Fruit fly (Drosophila melanogaster) whole organism, prepupa: Measurements from ENCODE around the gene CG3347.

Experiments
- CG10631 ChIP-seq: fragments of 200-800 bp; sonication (Bioruptor generic); optimal IDR thresholded peaks from 2 replicates; lab custom pipeline; 2016; ENCODE audit warnings: missing biosample characterization, missing genetic modification characterization
- CG10669 ChIP-seq: fragments of 200-800 bp; sonication (Bioruptor generic); optimal IDR thresholded peaks from 3 replicates; lab custom pipeline; 2018; ENCODE audit warnings: missing biosample characterization, mild to moderate bottlenecking, missing genetic modification characterization, moderate library complexity
- CG11294 ChIP-seq: fragments of 200-800 bp; sonication (Bioruptor generic); IDR thresholded peaks from 2 replicates; pipeline ENCODE4 v1.3.6; 2022; ENCODE audit warnings: missing biosample characterization, missing genetic modification characterization
- CG16779 ChIP-seq: fragments of 200-800 bp; sonication (Bioruptor generic); optimal IDR thresholded peaks from 3 replicates; lab custom pipeline; 2017; ENCODE audit warnings: missing biosample characterization, mild to moderate bottlenecking, missing genetic modification characterization
- CG3032 ChIP-seq: fragments of 200-800 bp; optimal IDR thresholded peaks from 2 replicates; lab custom pipeline; 2019; ENCODE audit warnings: missing biosample characterization, mild to moderate bottlenecking, missing genetic modification characterization, moderate library complexity
- CG32006 ChIP-seq: fragments of 200-800 bp; sonication (Bioruptor generic); optimal IDR thresholded peaks from 3 replicates; lab custom pipeline; 2017; ENCODE audit warnings: missing biosample characterization, mild to moderate bottlenecking, missing genetic modification characterization
- CG34406 ChIP-seq: fragments of 200-800 bp; sonication (Bioruptor generic); optimal IDR thresholded peaks from 3 replicates; lab custom pipeline; 2016; ENCODE audit warnings: missing biosample characterization, missing genetic modification characterization
- CG3919 ChIP-seq: fragments of 200-800 bp; sonication (Bioruptor generic); optimal IDR thresholded peaks from 3 replicates; lab custom pipeline; 2016; ENCODE audit warnings: missing biosample characterization, missing genetic modification characterization
- CG6163 ChIP-seq: fragments of 200-800 bp; sonication (Bioruptor generic); IDR thresholded peaks from 3 replicates; pipeline ENCODE4 v1.3.6; 2022; ENCODE audit warnings: missing biosample characterization, missing genetic modification characterization
- CG6792 ChIP-seq: fragments of 200-800 bp; sonication (Bioruptor generic); optimal IDR thresholded peaks from 3 replicates; lab custom pipeline; 2016; ENCODE audit warnings: missing biosample characterization, missing genetic modification characterization
- CG6854 ChIP-seq: fragments of 200-800 bp; sonication (Bioruptor generic); optimal IDR thresholded peaks from 2 replicates; lab custom pipeline; 2017; ENCODE audit warnings: missing biosample characterization, mild to moderate bottlenecking, missing genetic modification characterization
- CG7368 ChIP-seq: fragments of 200-800 bp; sonication (Bioruptor generic); optimal IDR thresholded peaks from 3 replicates; lab custom pipeline; 2016; ENCODE audit warnings: missing biosample characterization, missing genetic modification characterization
- CG8319 ChIP-seq: fragments of 200-800 bp; sonication (Bioruptor generic); optimal IDR thresholded peaks from 3 replicates; lab custom pipeline; 2016; ENCODE audit warnings: missing biosample characterization, missing genetic modification characterization
- Eip78C ChIP-seq: fragments of 200-800 bp; sonication (Bioruptor generic); peaks from one replicate; lab custom pipeline; 2016; ENCODE audit warnings: missing biosample characterization, missing genetic modification characterization
- Eip93F ChIP-seq: fragments of 200-800 bp; sonication (Bioruptor generic); optimal IDR thresholded peaks from 2 replicates; lab custom pipeline; 2016; ENCODE audit warnings: missing biosample characterization, mild to moderate bottlenecking, missing genetic modification characterization
- Ets96B ChIP-seq: fragments of 200-800 bp; optimal IDR thresholded peaks from 2 replicates; lab custom pipeline; 2019; ENCODE audit warnings: missing biosample characterization, mild to moderate bottlenecking, missing genetic modification characterization, moderate library complexity
- Gug ChIP-seq: fragments of 200-800 bp; sonication (Bioruptor generic); IDR thresholded peaks from 2 replicates; pipeline ENCODE4 v1.3.6; 2022; ENCODE audit warnings: missing biosample characterization, missing genetic modification characterization
- Hr39 ChIP-seq: fragments of 200-800 bp; sonication (Bioruptor generic); optimal IDR thresholded peaks from 2 replicates; lab custom pipeline; 2016; ENCODE audit warnings: missing biosample characterization, missing genetic modification characterization
- Hr4 ChIP-seq: fragments of 200-800 bp; sonication (Bioruptor generic); optimal IDR thresholded peaks from 3 replicates; lab custom pipeline; 2016; ENCODE audit warnings: missing biosample characterization, missing genetic modification characterization
- Lpt ChIP-seq: fragments of 200-800 bp; sonication (Bioruptor generic); optimal IDR thresholded peaks from 3 replicates; lab custom pipeline; 2016; ENCODE audit warnings: missing biosample characterization, missing genetic modification characterization
- Sox102F ChIP-seq: fragments of 200-800 bp; sonication (Bioruptor generic); optimal IDR thresholded peaks from 2 replicates; lab custom pipeline; 2016; ENCODE audit warnings: missing biosample characterization, mild to moderate bottlenecking, missing genetic modification characterization
- Sox15 ChIP-seq: fragments of 200-800 bp; sonication (Bioruptor generic); optimal IDR thresholded peaks from 3 replicates; lab custom pipeline; 2016; ENCODE audit warnings: missing biosample characterization, missing genetic modification characterization
- achi ChIP-seq: fragments of 200-800 bp; sonication (Bioruptor generic); optimal IDR thresholded peaks from 3 replicates; lab custom pipeline; 2016; ENCODE audit warnings: missing biosample characterization, missing genetic modification characterization
- acj6 ChIP-seq: fragments of 200-800 bp; sonication (Bioruptor generic); optimal IDR thresholded peaks from 3 replicates; lab custom pipeline; 2016; ENCODE audit warnings: missing biosample characterization, missing genetic modification characterization
- cyc ChIP-seq: fragments of 200-800 bp; sonication (Bioruptor generic); optimal IDR thresholded peaks from 3 replicates; lab custom pipeline; 2016; ENCODE audit warnings: missing biosample characterization, missing genetic modification characterization
- dac ChIP-seq: fragments of 200-800 bp; sonication (Bioruptor generic); optimal IDR thresholded peaks from 2 replicates; lab custom pipeline; 2017; ENCODE audit warnings: missing biosample characterization, mild to moderate bottlenecking, missing genetic modification characterization
- eg ChIP-seq: fragments of 200-800 bp; sonication (Bioruptor generic); IDR thresholded peaks from 3 replicates; pipeline ENCODE4 v1.3.6; 2022; ENCODE audit warnings: missing biosample characterization, missing genetic modification characterization
- fd59A ChIP-seq: fragments of 200-800 bp; sonication (Bioruptor generic); optimal IDR thresholded peaks from 2 replicates; lab custom pipeline; 2017; ENCODE audit warnings: missing biosample characterization, mild to moderate bottlenecking, missing genetic modification characterization, missing genetic modification reagents
- fd85E ChIP-seq: fragments of 200-800 bp; sonication (Bioruptor generic); optimal IDR thresholded peaks from 3 replicates; lab custom pipeline; 2016; ENCODE audit warnings: missing biosample characterization, missing genetic modification characterization
- fkh ChIP-seq: fragments of 200-800 bp; sonication (Bioruptor generic); optimal IDR thresholded peaks from 3 replicates; lab custom pipeline; 2017; ENCODE audit warnings: missing biosample characterization, mild to moderate bottlenecking, missing genetic modification characterization, moderate library complexity
- net ChIP-seq: fragments of 200-800 bp; sonication (Bioruptor generic); optimal IDR thresholded peaks from 3 replicates; lab custom pipeline; 2016; ENCODE audit warnings: missing biosample characterization, missing genetic modification characterization
- salr ChIP-seq, 2 experiments: fragments of 200-800 bp; sonication (Bioruptor generic); optimal IDR thresholded peaks; 3 replicates each; lab custom pipeline; 2016 to 2018; ENCODE audit warnings: missing biosample characterization in 2 of 2, missing genetic modification characterization in 2 of 2, mild to moderate bottlenecking in 1 of 2
- topi ChIP-seq: fragments of 200-800 bp; sonication (Bioruptor generic); optimal IDR thresholded peaks from 3 replicates; lab custom pipeline; 2016; ENCODE audit warnings: missing biosample characterization, missing genetic modification characterization
- vri ChIP-seq: fragments of 200-800 bp; sonication (Bioruptor generic); optimal IDR thresholded peaks from 3 replicates; lab custom pipeline; 2016; ENCODE audit warnings: missing biosample characterization, mild to moderate bottlenecking, missing genetic modification characterization

CG3347 gene

dm6 chr2L:3269137-3269536 lies at the start of gene CG3347:
TSS of gene CG3347 (plus strand) at chr2L:3269437.
- TF ChIP-seq CG6792 (GFP tag; lab: Kevin White, UChicago) = no peak
- TF ChIP-seq Gug = no peak
- no peak for TF ChIP-seq dac (GFP tag; lab: Kevin White, UChicago)
- no peak for TF ChIP-seq fd85E (GFP tag; lab: Kevin White, UChicago)
- TF ChIP-seq Eip78C (GFP tag; lab: Kevin White, UChicago) = no peak
- TF ChIP-seq cyc (GFP tag; lab: Kevin White, UChicago) = no peak
- TF ChIP-seq Hr39 (GFP tag; lab: Kevin White, UChicago) = no peak
- TF ChIP-seq Ets96B = no peak
- no peak for TF ChIP-seq Hr4 (GFP tag; lab: Kevin White, UChicago)
- no peak for TF ChIP-seq CG3032 (tag; lab: Kevin White, UChicago)

- TF ChIP-seq CG11294 = no peak
- TF ChIP-seq CG3919 (GFP tag; lab: Kevin White, UChicago) = no peak
- peak; percentile 37 for TF ChIP-seq fkh (GFP tag; lab: Kevin White, UChicago)
Observed at dm6 chr2L:3228694-3229093, 40.5 kb upstream of the CG3347 start.

- TF ChIP-seq fd59A = no peak
- no peak for TF ChIP-seq Eip93F (GFP tag; lab: Kevin White, UChicago)
- no peak for TF ChIP-seq Sox102F (GFP tag; lab: Kevin White, UChicago)
- TF ChIP-seq, all 60 proteins: peak for 0
Observed at dm6 chr2L:3231239-3231638, 38.0 kb upstream of the CG3347 start.

- TF ChIP-seq Gug (peak; percentile 33; the same call in 1 of the 2 replicates), eg (GFP tag; lab: Robert Waterston, UW) (peak; percentile 60; the same call in 2 of the 3 replicates), CG6163 (GFP tag; lab: Robert Waterston, UW) (peak; percentile 33; the same call in 1 of the 3 replicates), CG34406 (GFP tag; lab: Kevin White, UChicago) (no peak), Eip78C (GFP tag; lab: Kevin White, UChicago) (peak; percentile 47), fd59A (no peak), CG32006 (GFP tag; lab: Kevin White, UChicago) (peak; percentile 6), CG11294 (peak; percentile 32; the same call in 1 of the 2 replicates)
Observed at dm6 chr2L:3246030-3246429, 23.2 kb upstream of the CG3347 start.

- TF ChIP-seq cyc (GFP tag; lab: Kevin White, UChicago) (no peak), CG32006 (GFP tag; lab: Kevin White, UChicago) (no peak), topi (GFP tag; lab: Kevin White, UChicago) (no peak), Eip78C (GFP tag; lab: Kevin White, UChicago) (no peak), Hr39 (GFP tag; lab: Kevin White, UChicago) (no peak), Lpt (GFP tag; lab: Kevin White, UChicago) (no peak), CG6163 (GFP tag; lab: Robert Waterston, UW) (no peak), acj6 (no peak), CG6854 (GFP tag; lab: Kevin White, UChicago) (no peak), net (GFP tag; lab: Kevin White, UChicago) (no peak), CG8319 (no peak), Ets96B (no peak)
Observed at dm6 chr2L:3265635-3266034, 3.6 kb upstream of the CG3347 start.

- TF ChIP-seq achi (GFP tag; lab: Kevin White, UChicago) (no peak), CG6163 (GFP tag; lab: Robert Waterston, UW) (no peak), CG16779 (no peak)
Observed at dm6 chr2L:3278786-3279185, 9.5 kb downstream of the CG3347 start.

- TF ChIP-seq vri (GFP tag; lab: Kevin White, UChicago) (no peak), salr (GFP tag; optimal IDR thresholded peaks at IDR 0.05; lab: Kevin White, UChicago) (no peak), eg (GFP tag; lab: Robert Waterston, UW) (peak; percentile 36; the same call in 1 of the 3 replicates), Sox15 (GFP tag; lab: Kevin White, UChicago) (no peak), fkh (GFP tag; lab: Kevin White, UChicago) (peak; percentile 84), CG6163 (GFP tag; lab: Robert Waterston, UW) (0 out of 3 replicates have a peak, but pooled peaks have one; percentile 38), CG6854 (GFP tag; lab: Kevin White, UChicago) (no peak), CG7368 (GFP tag; lab: Kevin White, UChicago) (no peak), Gug (no peak), CG10669 (peak; percentile 16), CG10631 (peak; percentile 20)
Observed at dm6 chr2L:3280484-3280993, 11.3 kb downstream of the CG3347 start, which contains the start of gene OtopLb. TSS of gene OtopLb (minus strand) at chr2L:3280534.
